Fruit fly (Drosophila melanogaster): ENCODE data around the gene Taf3.

Gene Taf3

DNA sequence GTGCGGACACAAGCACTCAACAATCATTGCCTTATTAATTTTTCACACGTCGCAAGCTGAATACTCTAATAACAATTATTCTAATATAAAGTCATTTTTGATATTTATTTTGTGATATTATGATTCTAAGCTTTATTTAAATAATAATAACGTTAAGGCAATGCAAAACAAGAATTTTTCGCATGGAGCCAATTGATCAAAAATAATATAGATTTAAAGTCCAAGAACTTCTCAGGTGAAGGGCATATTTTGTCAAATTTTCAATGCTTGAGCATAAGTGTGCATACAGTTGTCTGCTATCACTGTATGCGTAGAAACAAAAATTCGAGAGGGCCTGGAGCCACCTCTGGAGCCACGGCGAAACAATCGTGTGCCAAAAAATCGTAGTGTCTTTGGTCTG lies 32.3 kb downstream of the Taf3 start:
- TF ChIP-seq stc (GFP tag; IDR thresholded peaks at IDR 0.05), result peak; percentile 63
- peak; percentile 97 for TF ChIP-seq D19A (tag; optimal IDR thresholded peaks at IDR 0.05)
- TF ChIP-seq CG11695 (GFP tag; IDR thresholded peaks at IDR 0.05), result peak; percentile 59; the same call in 1 of the 3 replicates
- TF ChIP-seq CG14050 (GFP tag; IDR thresholded peaks at IDR 0.05), result 0 out of 3 replicates have a peak, but pooled peaks have one; percentile 10
- 0 out of 2 replicates have a peak, but pooled peaks have one; percentile 45 for TF ChIP-seq seq (GFP tag; IDR thresholded peaks at IDR 0.05)
- TF ChIP-seq onecut (GFP tag; IDR thresholded peaks at IDR 0.05), result no peak
- peak; percentile 54; the same call in 1 of the 2 replicates for TF ChIP-seq Atf6 (GFP tag; IDR thresholded peaks at IDR 0.05)
- TF ChIP-seq Gug (GFP tag; IDR thresholded peaks at IDR 0.05), result 0 out of 4 replicates have a peak, but pooled peaks have one; percentile 9
- TF ChIP-seq Aef1 (GFP tag; IDR thresholded peaks at IDR 0.05), result peak; percentile 51; the same call in 2 of the 3 replicates
- peak; percentile 20 for TF ChIP-seq fd96Cb (tag; optimal IDR thresholded peaks at IDR 0.05)
- peak; percentile 10 for TF ChIP-seq CG30403 (GFP tag; optimal IDR thresholded peaks at IDR 0.05)
- peak; percentile 29 for TF ChIP-seq CG18262 (tag; optimal IDR thresholded peaks at IDR 0.05)
- TF ChIP-seq Xrp1 (GFP tag; IDR thresholded peaks at IDR 0.05), result peak; percentile 67; the same call in 1 of the 2 replicates
- TF ChIP-seq pan (optimal IDR thresholded peaks at IDR 0.05), result no peak
- TF ChIP-seq pan (GFP tag; optimal IDR thresholded peaks at IDR 0.05 in 1 of 2, IDR thresholded peaks at IDR 0.05 in 1 of 2), result peak in 1 of 2 experiments; percentile 54
- TF ChIP-seq ham (GFP tag; IDR thresholded peaks at IDR 0.05), result no peak
- peak; percentile 18 for TF ChIP-seq CG2712 (tag; optimal IDR thresholded peaks at IDR 0.05)
- TF ChIP-seq NK7.1 (GFP tag; optimal IDR thresholded peaks at IDR 0.05), result no peak
- 0 out of 3 replicates have a peak, but pooled peaks have one; percentile 56 for TF ChIP-seq CG2199 (GFP tag; IDR thresholded peaks at IDR 0.05)
- no peak for TF ChIP-seq CG17829 (tag; optimal IDR thresholded peaks at IDR 0.05)
- TF ChIP-seq CG6791 (GFP tag; IDR thresholded peaks at IDR 0.05; ENCODE audit: partially characterized antibody), result no peak
- 0 out of 3 replicates have a peak, but pooled peaks have one; percentile 16 for TF ChIP-seq CG7357 (GFP tag; IDR thresholded peaks at IDR 0.05)
- TF ChIP-seq CG15011 (GFP tag; optimal IDR thresholded peaks at IDR 0.05), result no peak
- no peak for TF ChIP-seq chm (GFP tag; IDR thresholded peaks at IDR 0.05)
- no peak for TF ChIP-seq CG7987 (GFP tag; optimal IDR thresholded peaks at IDR 0.05)
- peak; percentile 7 for TF ChIP-seq org-1 (GFP tag; optimal IDR thresholded peaks at IDR 0.05)
- TF ChIP-seq CG14014 (GFP tag; IDR thresholded peaks at IDR 0.05), result 0 out of 2 replicates have a peak, but pooled peaks have one; percentile 35
- peak; percentile 68; the same call in 2 of the 3 replicates for TF ChIP-seq dysf (GFP tag; IDR thresholded peaks at IDR 0.05)
- 0 out of 2 replicates have a peak, but pooled peaks have one; percentile 32 for TF ChIP-seq E2f1 (GFP tag; IDR thresholded peaks at IDR 0.05)
- no peak for TF ChIP-seq hkb (optimal IDR thresholded peaks at IDR 0.05)
- peak; percentile 36; the same call in 1 of the 2 replicates for TF ChIP-seq hkb (GFP tag; IDR thresholded peaks at IDR 0.05)
- peak; percentile 1 for TF ChIP-seq Sox100B (GFP tag; optimal IDR thresholded peaks at IDR 0.05)
- 0 out of 2 replicates have a peak, but pooled peaks have one; percentile 12 for TF ChIP-seq CG11696 (GFP tag; IDR thresholded peaks at IDR 0.05)
- TF ChIP-seq HLH3B (GFP tag; IDR thresholded peaks at IDR 0.05), result peak; percentile 67; the same call in 1 of the 2 replicates
- peak; percentile 85 for TF ChIP-seq row (GFP tag; IDR thresholded peaks at IDR 0.05)
- peak; percentile 5 for TF ChIP-seq Xbp1 (GFP tag; optimal IDR thresholded peaks at IDR 0.05)

DNA sequence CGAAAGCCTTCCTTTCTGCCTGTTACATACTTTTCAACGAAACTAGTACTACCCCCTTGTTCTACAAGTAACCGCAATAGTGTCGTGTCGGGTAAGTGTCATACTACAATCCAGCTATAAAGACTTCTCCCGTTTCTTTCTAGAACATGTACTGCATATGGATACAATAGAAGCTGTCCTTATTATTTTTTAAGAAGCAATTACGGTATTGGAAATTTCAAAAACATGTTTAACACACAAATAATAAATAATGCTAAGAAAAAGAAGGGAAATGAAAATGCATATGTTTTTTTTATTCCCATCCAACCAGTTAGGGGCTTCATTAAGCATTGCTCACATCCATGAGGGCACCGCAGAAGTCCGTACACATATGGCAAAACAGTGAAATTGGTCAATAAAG lies 37.1 kb downstream of the Taf3 start:
- TF ChIP-seq CG12155 (GFP tag; optimal IDR thresholded peaks at IDR 0.05), result no peak
- TF ChIP-seq Elba2 (GFP tag; optimal IDR thresholded peaks at IDR 0.05), result no peak
- TF ChIP-seq HLH3B (GFP tag; IDR thresholded peaks at IDR 0.05), result no peak
- TF ChIP-seq CG2199 (GFP tag; IDR thresholded peaks at IDR 0.05), result peak; percentile 76; the same call in 1 of the 3 replicates
- peak; percentile 61 for TF ChIP-seq twi (tag; optimal IDR thresholded peaks at IDR 0.05)
- TF ChIP-seq fd102C (GFP tag; optimal IDR thresholded peaks at IDR 0.05), result no peak
- no peak for TF ChIP-seq sr (GFP tag; IDR thresholded peaks at IDR 0.05)
